Worm (Caenorhabditis elegans): ENCODE results near the gene F45C12.17.

Gene F45C12.17

DNA sequence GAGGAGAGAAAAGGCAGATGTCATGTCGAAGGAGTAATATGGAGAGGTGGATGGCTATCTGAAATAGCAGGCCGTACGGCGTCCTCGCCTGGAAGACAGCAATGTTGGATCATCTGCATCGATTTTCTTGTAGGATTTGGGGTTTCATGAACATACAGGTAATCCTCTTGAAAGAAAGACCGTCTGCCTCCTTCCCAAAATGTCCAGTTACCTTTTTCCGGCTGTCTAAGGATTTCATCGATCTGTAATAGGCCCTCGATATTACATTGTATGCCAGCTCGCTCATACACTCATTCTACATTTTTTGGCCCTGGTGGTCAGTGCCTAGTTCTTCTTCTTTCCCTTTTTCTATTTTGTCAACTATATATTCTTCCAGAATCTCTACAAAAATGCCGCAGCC, 3.5 kb upstream of the F45C12.17 start, which contains the start of the genes fbxb-5 and btb-8:
TSS of gene fbxb-5 (minus strand) at position 101 of the 400 bp plus-strand sequence.
TSS of gene btb-8 (plus strand) at position 377 of the 400 bp plus-strand sequence.
- no peak for TF ChIP-seq tbx-7 (tag; optimal IDR thresholded peaks at IDR 0.05)
- TF ChIP-seq ceh-9 (tag; optimal IDR thresholded peaks at IDR 0.05): no peak
- TF ChIP-seq ceh-48 (tag; optimal IDR thresholded peaks at IDR 0.05): no peak

- TF ChIP-seq tbx-2 (tag; optimal IDR thresholded peaks at IDR 0.05) (no peak), F13H6.1 (tag; optimal IDR thresholded peaks at IDR 0.05) (no peak), npax-4 (tag; optimal IDR thresholded peaks at IDR 0.05) (no peak), fax-1 (tag; optimal IDR thresholded peaks at IDR 0.05) (no peak), unc-3 (GFP tag; conservative IDR thresholded peaks at IDR 0.05) (no peak), unc-3 (tag; optimal IDR thresholded peaks at IDR 0.05) (no peak), mec-3 (tag; optimal IDR thresholded peaks at IDR 0.05; ENCODE audit: borderline replicate concordance) (no peak), hlh-30 (tag; optimal IDR thresholded peaks at IDR 0.05; ENCODE audit: insufficient read depth) (no peak), nhr-232 (tag; optimal IDR thresholded peaks at IDR 0.05) (no peak), unc-86 (tag; optimal IDR thresholded peaks at IDR 0.05) (no peak), odd-2 (tag; optimal IDR thresholded peaks at IDR 0.05) (no peak), lim-6 (tag; optimal IDR thresholded peaks at IDR 0.05) (no peak), elt-2 (tag; optimal IDR thresholded peaks at IDR 0.05) (no peak), dmd-4 (tag; optimal IDR thresholded peaks at IDR 0.05; ENCODE audit: borderline replicate concordance) (no peak), ceh-2 (tag; optimal IDR thresholded peaks at IDR 0.05) (no peak)
Measured at ce11 chrII:1724314-1724713, 1.6 kb upstream of the F45C12.17 start, which contains the start of gene fbxb-11. Gene fbxb-11, plus strand, starts transcription at chrII:1724614.

ce11 chrII:1728253-1728652, 2.3 kb downstream of the F45C12.17 start, which contains the start of gene btb-9:
Gene btb-9, plus strand, starts transcription at chrII:1728506.
- TF ChIP-seq tbx-7 (tag; optimal IDR thresholded peaks at IDR 0.05): no peak
- TF ChIP-seq nfya-1 (tag; optimal IDR thresholded peaks at IDR 0.05): no peak
- no peak for TF ChIP-seq rnt-1 (tag; optimal IDR thresholded peaks at IDR 0.05)

DNA sequence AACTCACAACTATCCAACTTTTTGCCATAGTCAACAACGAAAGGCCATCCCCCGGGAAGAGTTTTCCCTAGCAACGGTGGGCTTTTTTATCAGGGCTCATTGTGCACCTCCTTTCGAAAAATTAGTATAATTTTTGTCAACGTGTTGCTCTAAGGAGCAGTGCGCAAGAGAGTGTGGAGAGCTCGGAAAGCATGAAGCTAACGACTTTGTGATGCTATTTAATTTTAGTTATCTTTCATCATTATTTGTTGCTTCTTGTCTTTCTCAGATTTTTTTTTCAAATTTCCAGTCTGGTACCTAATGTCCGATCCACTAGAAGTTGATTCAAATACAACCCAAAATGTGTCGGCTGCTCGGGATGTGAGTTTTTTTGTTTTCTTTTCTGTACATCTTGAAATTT, 4.2 kb downstream of the F45C12.17 start, which contains the start of gene ceh-81:
TSS of gene ceh-81 (plus strand) at position 301 of the 400 bp plus-strand sequence.
- TF ChIP-seq unc-86 (tag; optimal IDR thresholded peaks at IDR 0.05): no peak
- no peak for TF ChIP-seq syd-9 (tag; optimal IDR thresholded peaks at IDR 0.05)
- TF ChIP-seq dve-1 (tag; optimal IDR thresholded peaks at IDR 0.05): no peak
- TF ChIP-seq K02D7.2 (tag; optimal IDR thresholded peaks at IDR 0.05): no peak
- TF ChIP-seq ceh-9 (tag; optimal IDR thresholded peaks at IDR 0.05): no peak
- TF ChIP-seq madf-2 (tag; optimal IDR thresholded peaks at IDR 0.05): no peak
- no peak for TF ChIP-seq ceh-2 (tag; optimal IDR thresholded peaks at IDR 0.05)
- no peak for TF ChIP-seq hlh-15 (tag; optimal IDR thresholded peaks at IDR 0.05)
- no peak for TF ChIP-seq ama-1 (optimal IDR thresholded peaks at IDR 0.05)
- no peak for TF ChIP-seq unc-3 (GFP tag; conservative IDR thresholded peaks at IDR 0.05)
- TF ChIP-seq unc-3 (tag; optimal IDR thresholded peaks at IDR 0.05): no peak
- TF ChIP-seq elt-4 (tag; optimal IDR thresholded peaks at IDR 0.05): no peak
- no peak for TF ChIP-seq che-1 (tag; optimal IDR thresholded peaks at IDR 0.05)
- no peak for TF ChIP-seq ceh-18 (tag; optimal IDR thresholded peaks at IDR 0.05)
- TF ChIP-seq K09A11.1 (tag; optimal IDR thresholded peaks at IDR 0.05; ENCODE audit: insufficient read depth): no peak
- no peak for TF ChIP-seq ceh-30 (tag; optimal IDR thresholded peaks at IDR 0.05)
- no peak for TF ChIP-seq lim-6 (tag; optimal IDR thresholded peaks at IDR 0.05)
- TF ChIP-seq sox-2 (GFP tag; IDR thresholded peaks at IDR 0.05): no peak
- TF ChIP-seq pqm-1 (tag; optimal IDR thresholded peaks at IDR 0.05): no peak
- no peak for TF ChIP-seq odd-2 (tag; optimal IDR thresholded peaks at IDR 0.05)

DNA sequence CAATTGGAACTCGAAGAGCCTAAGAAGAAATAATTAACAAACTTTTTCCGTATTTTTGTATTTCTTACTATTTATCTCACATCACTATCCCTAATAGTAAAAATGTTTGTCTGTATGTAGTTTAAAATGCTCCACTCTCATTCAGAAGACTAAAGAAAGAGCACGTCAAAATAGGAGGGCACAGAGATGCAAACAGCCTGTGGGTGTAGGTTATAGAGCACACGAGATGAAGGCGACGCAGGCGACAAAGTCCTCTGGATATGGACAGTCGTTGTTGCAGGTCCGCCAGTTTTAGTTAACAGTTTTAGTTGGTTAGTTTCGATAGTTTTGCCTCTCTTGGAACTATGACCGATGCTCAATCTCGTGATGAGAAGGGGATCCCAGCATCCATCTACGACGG, 6.0 kb downstream of the F45C12.17 start, which contains the start of gene ceh-82:
TSS of gene ceh-82 (plus strand) at position 301 of the 400 bp plus-strand sequence.
- TF ChIP-seq unc-42 (tag; optimal IDR thresholded peaks at IDR 0.05) (no peak), ceh-30 (tag; optimal IDR thresholded peaks at IDR 0.05) (no peak), hlh-13 (GFP tag; optimal IDR thresholded peaks at IDR 0.05) (no peak), Y22D7AL.16 (tag; optimal IDR thresholded peaks at IDR 0.05) (no peak), mec-3 (tag; optimal IDR thresholded peaks at IDR 0.05; ENCODE audit: borderline replicate concordance) (no peak), nfya-1 (tag; optimal IDR thresholded peaks at IDR 0.05) (no peak), npax-4 (tag; optimal IDR thresholded peaks at IDR 0.05) (no peak), elt-4 (tag; optimal IDR thresholded peaks at IDR 0.05) (no peak), ceh-45 (GFP tag; IDR thresholded peaks at IDR 0.05) (no peak), ceh-22 (tag; optimal IDR thresholded peaks at IDR 0.05) (no peak), tbx-2 (tag; optimal IDR thresholded peaks at IDR 0.05) (no peak), pha-2 (tag; optimal IDR thresholded peaks at IDR 0.05) (no peak), pros-1 (tag; optimal IDR thresholded peaks at IDR 0.05) (no peak), eyg-1 (tag; optimal IDR thresholded peaks at IDR 0.05) (no peak), ceh-34 (tag; optimal IDR thresholded peaks at IDR 0.05) (no peak)

Measured in whole organism, late embryonic.